Worm (Caenorhabditis elegans) whole organism, L2 larva: ENCODE measurements around the gene C04G6.11.
A peak's percentile ranks its signal among the peaks of the same experiment; 100 is the strongest.

Source experiments
- C34F6.9 ChIP-seq: fragments of 150-350 bp; optimal IDR thresholded peaks from 2 replicates; lab custom pipeline; 2014; ENCODE audit warnings: missing biosample characterization, missing genetic modification characterization
- F13H6.1 ChIP-seq: sonication (generic microtip); optimal IDR thresholded peaks from 2 replicates; lab custom pipeline; 2016; ENCODE audit warnings: missing genetic modification characterization, missing compliant biosample characterization
- R02D3.7 ChIP-seq: fragments of 150-350 bp; optimal IDR thresholded peaks from 2 replicates; lab custom pipeline; 2014; ENCODE audit warnings: missing biosample characterization, missing genetic modification characterization
- Y55F3AM.14 ChIP-seq: fragments of 200-800 bp; sonication (Bioruptor generic); optimal IDR thresholded peaks from 2 replicates; lab custom pipeline; 2018; ENCODE audit warnings: mild to moderate bottlenecking, missing genetic modification characterization, missing compliant biosample characterization
- ZK546.5 ChIP-seq: sonication (generic microtip); optimal IDR thresholded peaks from 2 replicates; lab custom pipeline; 2017; ENCODE audit warnings: missing biosample characterization, missing genetic modification characterization
- alr-1 ChIP-seq: fragments of 150-350 bp; optimal IDR thresholded peaks from 2 replicates; lab custom pipeline; 2014; ENCODE audit warnings: missing biosample characterization, missing genetic modification characterization
- aly-2 ChIP-seq: fragments of 150-350 bp; optimal IDR thresholded peaks from 2 replicates; lab custom pipeline; 2014; ENCODE audit warnings: missing biosample characterization, missing genetic modification characterization
- ama-1 ChIP-seq: fragments of 150-350 bp; optimal IDR thresholded peaks from 2 replicates; lab custom pipeline; 2018; ENCODE audit warnings: inconsistent platforms
- blmp-1 ChIP-seq: sonication (generic microtip); optimal IDR thresholded peaks from 2 replicates; lab custom pipeline; 2017; ENCODE audit warnings: missing genetic modification characterization, mild to moderate bottlenecking, missing compliant biosample characterization, antibody characterized with exemption, moderate library complexity; ENCODE audit not compliant: insufficient read depth
- ceh-16 ChIP-seq: fragments of 150-350 bp; optimal IDR thresholded peaks from 2 replicates; lab custom pipeline; 2014; ENCODE audit warnings: missing biosample characterization, missing genetic modification characterization
- ceh-82 ChIP-seq: fragments of 150-350 bp; optimal IDR thresholded peaks from 2 replicates; lab custom pipeline; 2014; ENCODE audit warnings: missing biosample characterization, missing genetic modification characterization
- crh-2 ChIP-seq: sonication (generic microtip); optimal IDR thresholded peaks from 2 replicates; lab custom pipeline; 2017; ENCODE audit warnings: missing biosample characterization, missing genetic modification characterization
- dmd-4 ChIP-seq: sonication (generic microtip); optimal IDR thresholded peaks from 2 replicates; lab custom pipeline; 2017; ENCODE audit warnings: missing biosample characterization, missing genetic modification characterization
- egl-27 ChIP-seq: sonication (generic microtip); optimal IDR thresholded peaks from 3 replicates; lab custom pipeline; 2017; ENCODE audit warnings: missing biosample characterization, missing genetic modification reagents, missing genetic modification characterization
- elt-1 ChIP-seq: fragments of 150-350 bp; optimal IDR thresholded peaks from 2 replicates; lab custom pipeline; 2014; ENCODE audit warnings: missing biosample characterization, missing genetic modification characterization
- elt-3 ChIP-seq: sonication (generic microtip); optimal IDR thresholded peaks from 2 replicates; lab custom pipeline; 2017; ENCODE audit warnings: missing biosample characterization, missing genetic modification characterization
- fos-1 ChIP-seq: fragments of 150-350 bp; optimal IDR thresholded peaks from 2 replicates; lab custom pipeline; 2014; ENCODE audit warnings: missing biosample characterization, missing genetic modification characterization
- gmeb-1 ChIP-seq: fragments of 150-350 bp; optimal IDR thresholded peaks from 2 replicates; lab custom pipeline; 2014; ENCODE audit warnings: missing biosample characterization, missing genetic modification characterization
- lin-11 ChIP-seq: fragments of 150-350 bp; sonication (generic microtip); optimal IDR thresholded peaks from 2 replicates; lab custom pipeline; 2014; ENCODE audit warnings: missing biosample characterization, missing genetic modification characterization, inconsistent platforms, mixed read lengths
- lin-13 ChIP-seq: fragments of 150-350 bp; optimal IDR thresholded peaks from 2 replicates; lab custom pipeline; 2014; ENCODE audit warnings: missing biosample characterization, missing genetic modification reagents, missing genetic modification characterization
- lin-39 ChIP-seq: fragments of 150-350 bp; optimal IDR thresholded peaks from 2 replicates; lab custom pipeline; 2014; ENCODE audit warnings: missing biosample characterization, missing genetic modification reagents, missing genetic modification characterization
- lsy-2 ChIP-seq, 2 experiments: fragments of 150-350 bp in 1 of 2; sonication (generic microtip) in 1 of 2; optimal IDR thresholded peaks; 2 replicates each; lab custom pipeline; 2014 to 2017; ENCODE audit warnings: missing biosample characterization in 2 of 2, missing genetic modification characterization in 2 of 2
- mab-5 ChIP-seq: fragments of 150-350 bp; optimal IDR thresholded peaks from 2 replicates; lab custom pipeline; 2014; ENCODE audit warnings: missing biosample characterization, missing genetic modification characterization
- mbf-1 ChIP-seq: sonication (generic microtip); optimal IDR thresholded peaks from 2 replicates; lab custom pipeline; 2017; ENCODE audit warnings: missing biosample characterization, missing genetic modification characterization
- mdl-1 ChIP-seq, 2 experiments: fragments of 150-350 bp in 1 of 2; sonication (generic microtip) in 1 of 2; optimal IDR thresholded peaks; 2 replicates each; lab custom pipeline; 2017; ENCODE audit warnings: missing biosample characterization in 2 of 2, missing genetic modification characterization in 2 of 2
- nhr-10 ChIP-seq: sonication (generic microtip); optimal IDR thresholded peaks from 2 replicates; lab custom pipeline; 2017; ENCODE audit warnings: missing biosample characterization, missing genetic modification characterization
- nhr-11 ChIP-seq: fragments of 150-350 bp; optimal IDR thresholded peaks from 2 replicates; lab custom pipeline; 2014; ENCODE audit warnings: missing biosample characterization, missing genetic modification characterization
- nhr-12 ChIP-seq: fragments of 150-350 bp; optimal IDR thresholded peaks from 2 replicates; lab custom pipeline; 2014; ENCODE audit warnings: missing biosample characterization, missing genetic modification characterization
- nhr-129 ChIP-seq: fragments of 150-350 bp; optimal IDR thresholded peaks from 2 replicates; lab custom pipeline; 2014; ENCODE audit warnings: missing biosample characterization, missing genetic modification characterization
- nhr-21 ChIP-seq: fragments of 150-350 bp; optimal IDR thresholded peaks from 2 replicates; lab custom pipeline; 2014; ENCODE audit warnings: missing biosample characterization, missing genetic modification characterization
- nhr-23 ChIP-seq: fragments of 150-350 bp; optimal IDR thresholded peaks from 2 replicates; lab custom pipeline; 2014; ENCODE audit warnings: missing biosample characterization, missing genetic modification reagents, missing genetic modification characterization
- nhr-237 ChIP-seq: fragments of 150-350 bp; optimal IDR thresholded peaks from 2 replicates; lab custom pipeline; 2014; ENCODE audit warnings: missing biosample characterization, missing genetic modification characterization
- nhr-25 ChIP-seq: fragments of 150-350 bp; sonication (generic microtip); optimal IDR thresholded peaks from 3 replicates; lab custom pipeline; 2014; ENCODE audit warnings: missing biosample characterization, missing genetic modification characterization
- nhr-6 ChIP-seq: fragments of 150-350 bp; optimal IDR thresholded peaks from 2 replicates; lab custom pipeline; 2014; ENCODE audit warnings: missing biosample characterization, missing genetic modification characterization
- nhr-77 ChIP-seq: fragments of 150-350 bp; optimal IDR thresholded peaks from 2 replicates; lab custom pipeline; 2014; ENCODE audit warnings: missing biosample characterization, missing genetic modification characterization
- peb-1 ChIP-seq: fragments of 150-350 bp; optimal IDR thresholded peaks from 2 replicates; lab custom pipeline; 2014; ENCODE audit warnings: missing biosample characterization, missing genetic modification characterization
- sem-4 ChIP-seq: fragments of 150-350 bp; optimal IDR thresholded peaks from 2 replicates; lab custom pipeline; 2014; ENCODE audit warnings: missing biosample characterization, missing genetic modification reagents, missing genetic modification characterization
- skn-1 ChIP-seq: sonication (generic microtip); optimal IDR thresholded peaks from 2 replicates; lab custom pipeline; 2017; ENCODE audit warnings: missing biosample characterization, missing genetic modification characterization
- sma-3 ChIP-seq: sonication (generic microtip); optimal IDR thresholded peaks from 2 replicates; lab custom pipeline; 2016; ENCODE audit warnings: missing genetic modification reagents, missing genetic modification characterization, missing compliant biosample characterization
- sma-9 ChIP-seq, 2 experiments: fragments of 150-350 bp in 1 of 2; sonication (generic microtip) in 1 of 2; optimal IDR thresholded peaks; 2 replicates each; lab custom pipeline; 2014 to 2016; ENCODE audit warnings: missing genetic modification characterization in 2 of 2, mild to moderate bottlenecking in 1 of 2, missing biosample characterization in 1 of 2, missing compliant biosample characterization in 1 of 2, missing genetic modification reagents in 1 of 2, moderate library complexity in 1 of 2
- snpc-4 ChIP-seq: fragments of 150-350 bp; optimal IDR thresholded peaks from 2 replicates; lab custom pipeline; 2014; ENCODE audit warnings: missing biosample characterization, missing genetic modification characterization
- unc-39 ChIP-seq: fragments of 150-350 bp; optimal IDR thresholded peaks from 2 replicates; lab custom pipeline; 2014; ENCODE audit warnings: missing biosample characterization, missing genetic modification characterization
- unc-55 ChIP-seq: fragments of 150-350 bp; sonication (generic microtip); optimal IDR thresholded peaks from 3 replicates; lab custom pipeline; 2014; ENCODE audit warnings: missing biosample characterization, missing genetic modification reagents, missing genetic modification characterization
- unc-62 ChIP-seq: fragments of 150-350 bp; optimal IDR thresholded peaks from 2 replicates; lab custom pipeline; 2014; ENCODE audit warnings: missing biosample characterization, missing genetic modification reagents, missing genetic modification characterization
- zag-1 ChIP-seq: fragments of 150-350 bp; optimal IDR thresholded peaks from 2 replicates; lab custom pipeline; 2014; ENCODE audit warnings: missing biosample characterization, missing genetic modification characterization
- ztf-1 ChIP-seq: fragments of 200-800 bp; sonication (Bioruptor generic); conservative IDR thresholded peaks from 2 replicates; pipeline ENCODE4 v1.3.6; 2022; ENCODE audit warnings: missing genetic modification characterization, missing compliant biosample characterization
- ztf-11 ChIP-seq: sonication (generic microtip); optimal IDR thresholded peaks from 2 replicates; lab custom pipeline; 2017; ENCODE audit warnings: missing biosample characterization, missing genetic modification characterization
- ztf-4 ChIP-seq: fragments of 150-350 bp; optimal IDR thresholded peaks from 2 replicates; lab custom pipeline; 2014; ENCODE audit warnings: missing biosample characterization, missing genetic modification characterization

Gene C04G6.11

DNA sequence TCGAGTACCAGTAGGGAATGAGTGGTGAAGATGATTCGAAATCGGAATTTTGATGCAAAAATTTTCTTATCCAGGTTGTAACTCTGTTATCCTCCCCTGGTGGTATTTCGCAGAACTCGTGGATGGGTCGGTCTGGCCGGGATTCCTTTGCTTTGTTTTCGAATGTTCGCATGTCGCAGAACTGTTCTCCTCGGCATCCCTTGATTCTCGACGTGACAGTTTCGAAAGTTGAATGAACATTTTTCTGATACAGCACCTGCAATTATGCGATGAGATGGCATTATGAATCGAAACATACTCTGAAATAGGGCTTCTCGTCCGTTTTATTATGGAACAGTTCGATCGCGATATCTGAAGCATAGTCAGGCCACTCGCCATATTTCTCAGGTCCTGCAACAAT is 47.4 kb downstream of the C04G6.11 start:
- TF ChIP-seq F13H6.1 (tag; lab: Kevin White, UChicago) = no peak
- no peak for TF ChIP-seq unc-55 (GFP tag; lab: Kevin White, UChicago)
- no peak for TF ChIP-seq nhr-129
- no peak for TF ChIP-seq lin-11 (tag; lab: Kevin White, UChicago)
- TF ChIP-seq crh-2 (tag; lab: Kevin White, UChicago) = no peak
- TF ChIP-seq R02D3.7 = no peak
- TF ChIP-seq ama-1 (lab: Kevin White, UChicago) = no peak
- TF ChIP-seq elt-3 (tag; lab: Kevin White, UChicago) = no peak
- TF ChIP-seq nhr-77 (tag; lab: Kevin White, UChicago) = no peak
- TF ChIP-seq skn-1 = no peak
- no peak for TF ChIP-seq Y55F3AM.14 (GFP tag; lab: Kevin White, UChicago)
- TF ChIP-seq mbf-1 (tag; lab: Kevin White, UChicago) = no peak
- TF ChIP-seq nhr-12 (tag; lab: Kevin White, UChicago) = no peak
- no peak for TF ChIP-seq dmd-4 (tag; lab: Kevin White, UChicago)
- no peak for TF ChIP-seq ztf-11 (tag; lab: Kevin White, UChicago)
- no peak for TF ChIP-seq gmeb-1 (tag; lab: Kevin White, UChicago)
- TF ChIP-seq ztf-4 = no peak
- TF ChIP-seq lin-39 = no peak
- TF ChIP-seq lin-13 (GFP tag; lab: Kevin White, UChicago) = no peak

DNA sequence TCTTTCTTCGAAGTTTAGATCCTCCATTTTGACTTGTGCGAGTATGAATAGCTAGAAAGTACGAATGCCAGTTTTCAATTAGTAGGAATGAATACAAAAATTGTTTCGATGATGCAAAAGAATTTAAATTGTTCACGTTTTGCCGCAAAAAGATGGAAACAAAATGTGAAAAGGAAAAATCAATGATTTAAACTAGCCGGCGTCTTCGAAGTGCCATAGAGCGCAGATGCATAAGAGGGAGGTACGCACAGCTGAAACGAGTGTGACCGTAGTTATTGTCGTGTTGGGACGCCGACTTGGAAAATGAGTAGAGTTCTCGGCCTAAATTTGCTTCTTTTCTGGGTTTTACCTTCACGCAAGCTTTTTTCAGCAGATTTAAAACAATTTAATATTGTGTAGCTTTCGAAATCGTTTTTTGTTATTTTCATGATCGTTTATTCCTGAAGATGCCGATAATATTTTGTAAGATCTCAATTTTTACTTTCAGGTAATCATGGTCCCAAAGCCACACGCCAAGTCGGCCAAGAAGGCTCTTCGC is 48.4 kb downstream of the C04G6.11 start, which contains the start of the genes ify-1 and rpl-22:
TSS of gene ify-1 (minus strand) at position 51 of the 538 bp plus-strand sequence.
TSS of gene rpl-22 (plus strand) at position 488 of the 538 bp plus-strand sequence.
- TF ChIP-seq nhr-25 (tag; lab: Kevin White, UChicago) (peak; percentile 95), Y55F3AM.14 (GFP tag; lab: Kevin White, UChicago) (peak; percentile 28), sem-4 (tag; lab: Kevin White, UChicago) (peak; percentile 93), ama-1 (lab: Kevin White, UChicago) (peak; percentile 71), elt-3 (tag; lab: Kevin White, UChicago) (no peak), sma-3 (GFP tag; lab: Kevin White, UChicago) (peak; percentile 94), lin-39 (no peak), R02D3.7 (peak; percentile 43), lin-13 (GFP tag; lab: Kevin White, UChicago) (peak; percentile 95), alr-1 (tag; lab: Kevin White, UChicago) (no peak), snpc-4 (peak; percentile 94), unc-62 (GFP tag; lab: Kevin White, UChicago) (peak; percentile 47), nhr-23 (tag; lab: Kevin White, UChicago) (no peak), ceh-82 (tag; lab: Kevin White, UChicago) (peak; percentile 73), egl-27 (tag; lab: Kevin White, UChicago) (peak; percentile 39), zag-1 (tag; lab: Kevin White, UChicago) (peak; percentile 78), fos-1 (peak; percentile 83), mdl-1 (tag; optimal IDR thresholded peaks at IDR 0.05; lab: Kevin White, UChicago) (peak in 1 of 2 experiments; percentile 51), ZK546.5 (tag; lab: Kevin White, UChicago) (peak; percentile 83), nhr-237 (tag; lab: Kevin White, UChicago) (no peak), lsy-2 (tag; optimal IDR thresholded peaks at IDR 0.05; lab: Kevin White, UChicago) (peak; percentile 98 to 100), C34F6.9 (tag; lab: Kevin White, UChicago) (peak; percentile 96), crh-2 (tag; lab: Kevin White, UChicago) (peak; percentile 98), blmp-1 (tag; lab: Kevin White, UChicago) (peak; percentile 86), ztf-4 (peak; percentile 90), unc-39 (tag; lab: Kevin White, UChicago) (no peak), nhr-10 (peak; percentile 34), F13H6.1 (tag; lab: Kevin White, UChicago) (peak; percentile 92), elt-1 (tag; lab: Kevin White, UChicago) (no peak), peb-1 (tag; lab: Kevin White, UChicago) (no peak), dmd-4 (tag; lab: Kevin White, UChicago) (no peak), mab-5 (tag; lab: Kevin White, UChicago) (peak; percentile 90), sma-9 (GFP tag; optimal IDR thresholded peaks at IDR 0.05; lab: Kevin White, UChicago) (peak; percentile 94), sma-9 (tag; optimal IDR thresholded peaks at IDR 0.05; lab: Kevin White, UChicago) (no peak), mbf-1 (tag; lab: Kevin White, UChicago) (no peak), aly-2 (no peak), nhr-77 (tag; lab: Kevin White, UChicago) (peak; percentile 76), nhr-11 (tag; lab: Kevin White, UChicago) (peak; percentile 37), ztf-11 (tag; lab: Kevin White, UChicago) (no peak), skn-1 (no peak), nhr-21 (tag; lab: Kevin White, UChicago) (peak; percentile 94), nhr-12 (tag; lab: Kevin White, UChicago) (no peak), ztf-1 (no peak), unc-55 (GFP tag; lab: Kevin White, UChicago) (peak; percentile 99), lin-11 (tag; lab: Kevin White, UChicago) (peak; percentile 96), nhr-6 (tag; lab: Kevin White, UChicago) (peak; percentile 89), ceh-16 (tag; lab: Kevin White, UChicago) (peak; percentile 71), gmeb-1 (tag; lab: Kevin White, UChicago) (peak; percentile 95), nhr-129 (peak; percentile 98)
